ENCODE assay signal across 4 fruit fly cellular contexts in the genomic region with DNA sequence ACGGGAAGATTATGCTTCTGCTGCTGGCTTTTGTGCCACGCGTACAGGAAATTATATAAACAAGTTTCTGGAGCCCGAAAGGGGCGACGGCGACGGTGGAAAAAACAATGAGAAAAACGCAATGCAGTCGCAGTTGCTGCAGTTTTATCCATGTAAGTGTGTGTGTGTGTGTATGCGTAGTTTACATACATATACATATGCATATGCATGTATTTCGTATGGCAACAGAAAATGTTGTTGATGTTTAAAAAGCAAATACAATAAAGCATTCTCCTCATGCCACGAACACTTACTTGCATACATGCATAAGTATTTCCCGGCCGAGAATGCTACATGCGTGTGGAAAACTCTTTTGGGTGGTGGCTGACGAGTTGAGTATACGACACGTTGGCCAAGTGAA.
TF ChIP-seq lines count a peak whose summit lies in the region.

No protein-coding gene starts in this region.

- no peak for TF ChIP-seq CTCF in whole organism, embryonic (GFP tag; optimal IDR thresholded peaks at IDR 0.05; lab: Kevin White, UChicago)

TF ChIP-seq in whole organism, embryonic, 481 proteins besides CTCF, POLR2A, EP300 and RAD21 (continues in another document):
- TF ChIP-seq tio (GFP tag; optimal IDR thresholded peaks at IDR 0.05; lab: Kevin White, UChicago) (no peak), Mes4 (GFP tag; optimal IDR thresholded peaks at IDR 0.05; lab: Kevin White, UChicago) (peak; percentile 19), ken (GFP tag; IDR thresholded peaks at IDR 0.05; lab: Robert Waterston, UW) (0 out of 3 replicates have a peak, but pooled peaks have one; percentile 16), sr (GFP tag; IDR thresholded peaks at IDR 0.05; lab: Robert Waterston, UW) (no peak), CrebB (tag; optimal IDR thresholded peaks at IDR 0.05; lab: Kevin White, UChicago) (peak; percentile 47), CG13296 (GFP tag; optimal IDR thresholded peaks at IDR 0.05; lab: Kevin White, UChicago) (no peak), CG17385 (GFP tag; optimal IDR thresholded peaks at IDR 0.05; lab: Kevin White, UChicago) (peak; percentile 33), CG5180 (GFP tag; optimal IDR thresholded peaks at IDR 0.05; lab: Kevin White, UChicago) (peak; percentile 34), psq (GFP tag; optimal IDR thresholded peaks at IDR 0.05; lab: Kevin White, UChicago) (no peak), CG12391 (tag; optimal IDR thresholded peaks at IDR 0.05; lab: Kevin White, UChicago) (peak; percentile 26), wek (GFP tag; optimal IDR thresholded peaks at IDR 0.05; lab: Kevin White, UChicago) (peak; percentile 69), CG12236 (GFP tag; optimal IDR thresholded peaks at IDR 0.05; lab: Kevin White, UChicago) (no peak), ranshi (GFP tag; IDR thresholded peaks at IDR 0.05; lab: Robert Waterston, UW) (no peak), btn (GFP tag; optimal IDR thresholded peaks at IDR 0.05; lab: Kevin White, UChicago) (no peak), HHEX (GFP tag; optimal IDR thresholded peaks at IDR 0.05; lab: Kevin White, UChicago) (peak; percentile 32), tin (GFP tag; optimal IDR thresholded peaks at IDR 0.05; lab: Kevin White, UChicago) (no peak), CG17829 (tag; optimal IDR thresholded peaks at IDR 0.05; lab: Kevin White, UChicago) (peak; percentile 34), HmgD (GFP tag; optimal IDR thresholded peaks at IDR 0.05; lab: Kevin White, UChicago) (no peak), exex (tag; optimal IDR thresholded peaks at IDR 0.05; lab: Kevin White, UChicago) (no peak), CG9727 (GFP tag; optimal IDR thresholded peaks at IDR 0.05; lab: Kevin White, UChicago) (peak; percentile 64), zen2 (GFP tag; IDR thresholded peaks at IDR 0.05; lab: Robert Waterston, UW; ENCODE audit: partially characterized antibody) (no peak)

TF ChIP-seq in whole organism, prepupa, 60 proteins besides CTCF, POLR2A, EP300 and RAD21 (continues in another document):
- peak; percentile 37 for TF ChIP-seq CG10669 (GFP tag; optimal IDR thresholded peaks at IDR 0.05; lab: Kevin White, UChicago)
- TF ChIP-seq Ets21C (GFP tag; optimal IDR thresholded peaks at IDR 0.05; lab: Kevin White, UChicago) = no peak
- peak; percentile 23 for TF ChIP-seq Lpt (GFP tag; optimal IDR thresholded peaks at IDR 0.05; lab: Kevin White, UChicago)
- TF ChIP-seq CG9139 (GFP tag; optimal IDR thresholded peaks at IDR 0.05; lab: Kevin White, UChicago) = peak; percentile 38
- peak; percentile 3 for TF ChIP-seq pdm3 (GFP tag; optimal IDR thresholded peaks at IDR 0.05; lab: Kevin White, UChicago)
- peak; percentile 40 for TF ChIP-seq CG6276 (GFP tag; optimal IDR thresholded peaks at IDR 0.05; lab: Kevin White, UChicago)
- no peak for TF ChIP-seq CG7368 (GFP tag; optimal IDR thresholded peaks at IDR 0.05; lab: Kevin White, UChicago)
- peak; percentile 39 for TF ChIP-seq CG1621 (tag; optimal IDR thresholded peaks at IDR 0.05; lab: Kevin White, UChicago)
- TF ChIP-seq CG16779 (tag; optimal IDR thresholded peaks at IDR 0.05; lab: Kevin White, UChicago) = no peak
- TF ChIP-seq dsx (GFP tag; optimal IDR thresholded peaks at IDR 0.05; lab: Kevin White, UChicago; ENCODE audit: poor library complexity, severe bottlenecking) = peak; percentile 39
- TF ChIP-seq fd59A (GFP tag; optimal IDR thresholded peaks at IDR 0.05; lab: Kevin White, UChicago) = no peak
- TF ChIP-seq ss (GFP tag; optimal IDR thresholded peaks at IDR 0.05; lab: Kevin White, UChicago) = peak; percentile 75 to 77
- peak; percentile 56 for TF ChIP-seq Sox14 (GFP tag; optimal IDR thresholded peaks at IDR 0.05; lab: Kevin White, UChicago)
- TF ChIP-seq spab (GFP tag; optimal IDR thresholded peaks at IDR 0.05; lab: Kevin White, UChicago) = peak; percentile 47
- no peak for TF ChIP-seq dac (GFP tag; optimal IDR thresholded peaks at IDR 0.05; lab: Kevin White, UChicago)
- no peak for TF ChIP-seq CG8319 (GFP tag; optimal IDR thresholded peaks at IDR 0.05; lab: Kevin White, UChicago)
- peak; percentile 66 for TF ChIP-seq CG6808 (GFP tag; optimal IDR thresholded peaks at IDR 0.05; lab: Kevin White, UChicago)
- peak; percentile 26 for TF ChIP-seq achi (GFP tag; optimal IDR thresholded peaks at IDR 0.05; lab: Kevin White, UChicago)
- TF ChIP-seq svp (GFP tag; lab: Kevin White, UChicago) = no peak
- TF ChIP-seq net (GFP tag; optimal IDR thresholded peaks at IDR 0.05; lab: Kevin White, UChicago) = no peak
- TF ChIP-seq salr (GFP tag; optimal IDR thresholded peaks at IDR 0.05; lab: Kevin White, UChicago) = peak in 1 of 2 experiments; percentile 43
- no peak for TF ChIP-seq Hr38 (GFP tag; optimal IDR thresholded peaks at IDR 0.05; lab: Kevin White, UChicago)
- TF ChIP-seq lz (GFP tag; optimal IDR thresholded peaks at IDR 0.05; lab: Kevin White, UChicago) = no peak

TF ChIP-seq in whole organism, pupa, 21 proteins besides CTCF, POLR2A, EP300 and RAD21:
- TF ChIP-seq fd96Ca (GFP tag; IDR thresholded peaks at IDR 0.05; lab: Robert Waterston, UW) (peak; percentile 41; the same call in 1 of the 3 replicates), CG10348 (GFP tag; IDR thresholded peaks at IDR 0.05; lab: Robert Waterston, UW) (no peak), CG17806 (tag; optimal IDR thresholded peaks at IDR 0.05; lab: Kevin White, UChicago) (no peak), Snoo (tag; optimal IDR thresholded peaks at IDR 0.05; lab: Kevin White, UChicago) (no peak), gl (tag; optimal IDR thresholded peaks at IDR 0.05; lab: Kevin White, UChicago) (peak; percentile 64), CG34367 (tag; optimal IDR thresholded peaks at IDR 0.05; lab: Kevin White, UChicago) (peak; percentile 49), rn (GFP tag; IDR thresholded peaks at IDR 0.05; lab: Robert Waterston, UW) (no peak), D1 (tag; optimal IDR thresholded peaks at IDR 0.05; lab: Kevin White, UChicago) (peak; percentile 20), CG13204 (GFP tag; optimal IDR thresholded peaks at IDR 0.05; lab: Kevin White, UChicago) (peak; percentile 61), CG12605 (GFP tag; IDR thresholded peaks at IDR 0.05; lab: Robert Waterston, UW) (no peak), CG15710 (tag; optimal IDR thresholded peaks at IDR 0.05; lab: Kevin White, UChicago) (peak; percentile 41), EcR (GFP tag; optimal IDR thresholded peaks at IDR 0.05; lab: Kevin White, UChicago) (peak; percentile 53), CG8301 (tag; optimal IDR thresholded peaks at IDR 0.05; lab: Kevin White, UChicago) (no peak), CG14655 (GFP tag; optimal IDR thresholded peaks at IDR 0.05; lab: Kevin White, UChicago) (peak; percentile 19), Pif1A (GFP tag; optimal IDR thresholded peaks at IDR 0.05; lab: Kevin White, UChicago) (peak; percentile 60), CG8159 (tag; optimal IDR thresholded peaks at IDR 0.05; lab: Kevin White, UChicago) (peak; percentile 30), CG32121 (GFP tag; IDR thresholded peaks at IDR 0.05; lab: Robert Waterston, UW) (peak; percentile 58; the same call in 1 of the 2 replicates), CG4496 (GFP tag; IDR thresholded peaks at IDR 0.05; lab: Robert Waterston, UW) (peak; percentile 62; the same call in 2 of the 3 replicates), Pif1B (GFP tag; optimal IDR thresholded peaks at IDR 0.05; lab: Kevin White, UChicago) (peak; percentile 55), Ets98B (GFP tag; IDR thresholded peaks at IDR 0.05; lab: Robert Waterston, UW) (peak; percentile 49), CG9948 (tag; optimal IDR thresholded peaks at IDR 0.05; lab: Kevin White, UChicago) (no peak)

TF ChIP-seq in whole organism, wandering third instar larva, 38 proteins besides CTCF, POLR2A, EP300 and RAD21:
- TF ChIP-seq dmrt93B (GFP tag; optimal IDR thresholded peaks at IDR 0.05; lab: Kevin White, UChicago) (no peak), h (GFP tag; optimal IDR thresholded peaks at IDR 0.05; lab: Kevin White, UChicago) (peak; percentile 21), Vsx2 (GFP tag; optimal IDR thresholded peaks at IDR 0.05; lab: Kevin White, UChicago; ENCODE audit: partially characterized antibody) (no peak), psq (GFP tag; optimal IDR thresholded peaks at IDR 0.05; lab: Kevin White, UChicago) (no peak), Hr78 (GFP tag; optimal IDR thresholded peaks at IDR 0.05; lab: Kevin White, UChicago) (no peak), N (GFP tag; optimal IDR thresholded peaks at IDR 0.05; lab: Kevin White, UChicago) (no peak), CrebA (GFP tag; optimal IDR thresholded peaks at IDR 0.05; lab: Kevin White, UChicago; ENCODE audit: borderline replicate concordance) (peak; percentile 16), Hnf4 (GFP tag; optimal IDR thresholded peaks at IDR 0.05; lab: Kevin White, UChicago) (no peak), br (GFP tag; optimal IDR thresholded peaks at IDR 0.05; lab: Kevin White, UChicago) (no peak), lola (GFP tag; optimal IDR thresholded peaks at IDR 0.05; lab: Kevin White, UChicago) (no peak), ey (GFP tag; optimal IDR thresholded peaks at IDR 0.05; lab: Kevin White, UChicago) (no peak)
